Fruit fly (Drosophila melanogaster): ENCODE results near the gene Mst84Dc.

Mst84Dc gene

DNA sequence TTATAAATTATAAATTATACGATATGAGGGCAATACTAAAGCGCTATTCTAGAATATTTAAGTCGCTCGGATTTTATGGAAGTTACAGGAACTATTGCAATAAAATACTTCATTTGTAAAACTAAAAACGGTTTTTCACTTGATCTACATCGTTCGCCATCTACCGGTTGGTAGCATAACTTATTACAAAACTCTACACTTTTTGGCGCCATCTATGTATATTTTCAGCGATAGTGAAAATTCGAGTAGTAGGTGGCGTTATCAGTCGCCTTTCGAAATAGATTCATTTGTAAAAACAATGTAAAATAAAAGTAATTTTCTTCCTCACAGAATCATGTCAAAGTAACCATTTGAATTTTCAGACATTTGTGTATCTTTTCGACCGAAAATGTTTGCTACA is 18.0 kb downstream of the Mst84Dc start, which contains the start of gene nxf4 (continued):
- TF ChIP-seq CG4820 (GFP tag; optimal IDR thresholded peaks at IDR 0.05) (peak; percentile 76), CG2199 (GFP tag; IDR thresholded peaks at IDR 0.05) (peak; percentile 94), Lpt (GFP tag; optimal IDR thresholded peaks at IDR 0.05) (peak; percentile 44), insv (GFP tag; optimal IDR thresholded peaks at IDR 0.05) (peak in 1 of 2 experiments; percentile 64), cad (GFP tag; optimal IDR thresholded peaks at IDR 0.05) (no peak), CG3407 (GFP tag; optimal IDR thresholded peaks at IDR 0.05) (peak; percentile 46), CG11247 (GFP tag; IDR thresholded peaks at IDR 0.05) (peak; percentile 85), CG6272 (GFP tag; IDR thresholded peaks at IDR 0.05) (peak; percentile 53), sna (GFP tag; IDR thresholded peaks at IDR 0.05; ENCODE audit: partially characterized antibody) (no peak), CG12942 (GFP tag; optimal IDR thresholded peaks at IDR 0.05) (peak; percentile 74), CG16863 (GFP tag; optimal IDR thresholded peaks at IDR 0.05) (peak; percentile 61), Six4 (GFP tag; optimal IDR thresholded peaks at IDR 0.05) (peak; percentile 45), chn (GFP tag; optimal IDR thresholded peaks at IDR 0.05) (peak; percentile 82), emc (GFP tag; optimal IDR thresholded peaks at IDR 0.05) (peak; percentile 79), mirr (GFP tag; optimal IDR thresholded peaks at IDR 0.05) (peak; percentile 31), pum (GFP tag; optimal IDR thresholded peaks at IDR 0.05) (peak; percentile 84), dm (GFP tag; optimal IDR thresholded peaks at IDR 0.05) (peak; percentile 67), tin (GFP tag; optimal IDR thresholded peaks at IDR 0.05) (peak; percentile 76), CG18011 (GFP tag; optimal IDR thresholded peaks at IDR 0.05) (peak; percentile 24), CG4424 (GFP tag; optimal IDR thresholded peaks at IDR 0.05) (peak; percentile 83), Bgb (GFP tag; IDR thresholded peaks at IDR 0.05; ENCODE audit: partially characterized antibody) (peak; percentile 75), CG6654 (GFP tag; optimal IDR thresholded peaks at IDR 0.05) (peak; percentile 41), wek (GFP tag; optimal IDR thresholded peaks at IDR 0.05) (no peak), slbo (GFP tag; IDR thresholded peaks at IDR 0.05) (peak; percentile 89), Aef1 (GFP tag; IDR thresholded peaks at IDR 0.05) (peak; percentile 73), gcm (GFP tag; optimal IDR thresholded peaks at IDR 0.05) (no peak), CG4328 (GFP tag; optimal IDR thresholded peaks at IDR 0.05) (peak; percentile 19), otp (GFP tag; IDR thresholded peaks at IDR 0.05) (peak; percentile 52; the same call in 1 of the 3 replicates), CG4707 (GFP tag; optimal IDR thresholded peaks at IDR 0.05) (peak; percentile 32), Bteb2 (GFP tag; optimal IDR thresholded peaks at IDR 0.05) (peak; percentile 39), wor (GFP tag; IDR thresholded peaks at IDR 0.05) (no peak; the same call in 1 of the 2 replicates), CG3995 (GFP tag; optimal IDR thresholded peaks at IDR 0.05) (no peak), luna (GFP tag; optimal IDR thresholded peaks at IDR 0.05) (peak; percentile 77), Dbx (GFP tag; IDR thresholded peaks at IDR 0.05) (peak; percentile 86), Drgx (GFP tag; IDR thresholded peaks at IDR 0.05) (no peak), Sox102F (GFP tag; optimal IDR thresholded peaks at IDR 0.05) (peak; percentile 80), Max (GFP tag; optimal IDR thresholded peaks at IDR 0.05) (peak; percentile 0), CG2889 (GFP tag; IDR thresholded peaks at IDR 0.05) (no peak), Oli (tag; optimal IDR thresholded peaks at IDR 0.05) (peak; percentile 37), Jarid2 (GFP tag; optimal IDR thresholded peaks at IDR 0.05) (peak; percentile 22), caup (GFP tag; optimal IDR thresholded peaks at IDR 0.05; ENCODE audit: severe bottlenecking) (peak; percentile 68), Scr (GFP tag; IDR thresholded peaks at IDR 0.05; ENCODE audit: partially characterized antibody) (no peak), CG2712 (tag; optimal IDR thresholded peaks at IDR 0.05) (peak; percentile 76), CG14860 (GFP tag; IDR thresholded peaks at IDR 0.05; ENCODE audit: partially characterized antibody) (no peak), CG12744 (GFP tag; optimal IDR thresholded peaks at IDR 0.05) (peak; percentile 34), CG10462 (GFP tag; optimal IDR thresholded peaks at IDR 0.05) (peak; percentile 52), ara (GFP tag; IDR thresholded peaks at IDR 0.05) (peak; percentile 53; the same call in 1 of the 2 replicates), sd (tag; optimal IDR thresholded peaks at IDR 0.05) (no peak), D (optimal IDR thresholded peaks at IDR 0.05) (no peak), D (GFP tag; optimal IDR thresholded peaks at IDR 0.05) (peak; percentile 55), CG8388 (GFP tag; optimal IDR thresholded peaks at IDR 0.05) (peak; percentile 39)

Data from whole organism, embryonic.